Worm (Caenorhabditis elegans) whole organism, young adult: ENCODE results near the gene M03F8.1.

Experiments used
- B0035.1 ChIP-seq: sonication (generic microtip); optimal IDR thresholded peaks from 2 replicates; lab custom pipeline; 2016; ENCODE audit warnings: missing genetic modification characterization, mild to moderate bottlenecking, missing compliant biosample characterization, missing genotype, missing genetic modification reagents
- attf-6 ChIP-seq: fragments of 200-800 bp; sonication (Bioruptor generic); IDR thresholded peaks from 2 replicates; pipeline ENCODE4 v1.3.6; 2022; ENCODE audit warnings: missing genetic modification reagents, missing genetic modification characterization, missing compliant biosample characterization
- ceh-58 ChIP-seq: fragments of 200-800 bp; sonication (Bioruptor generic); IDR thresholded peaks from 2 replicates; pipeline ENCODE4 v1.3.6; 2022; ENCODE audit warnings: missing genetic modification characterization, missing compliant biosample characterization
- ceh-79 ChIP-seq: sonication (generic microtip); optimal IDR thresholded peaks from 2 replicates; lab custom pipeline; 2017; ENCODE audit warnings: mild to moderate bottlenecking, missing genetic modification characterization, missing compliant biosample characterization
- dpff-1 ChIP-seq: sonication (generic microtip); optimal IDR thresholded peaks from 2 replicates; lab custom pipeline; 2017; ENCODE audit warnings: mild to moderate bottlenecking, missing genetic modification characterization, missing compliant biosample characterization
- hlh-26 ChIP-seq: fragments of 200-800 bp; sonication (Bioruptor generic); conservative IDR thresholded peaks from 2 replicates; pipeline ENCODE4 v1.3.6; 2022; ENCODE audit warnings: missing genetic modification reagents, missing genetic modification characterization, missing compliant biosample characterization
- lsy-27 ChIP-seq: sonication (generic microtip); optimal IDR thresholded peaks from 2 replicates; lab custom pipeline; 2017; ENCODE audit warnings: missing genetic modification characterization, mild to moderate bottlenecking, missing compliant biosample characterization, antibody characterized with exemption, missing genotype, borderline replicate concordance; ENCODE audit not compliant: insufficient read depth
- unc-130 ChIP-seq: sonication (generic microtip); optimal IDR thresholded peaks from 2 replicates; lab custom pipeline; 2016; ENCODE audit warnings: missing genetic modification reagents, missing genetic modification characterization, missing compliant biosample characterization
- ztf-26 ChIP-seq: sonication (generic microtip); optimal IDR thresholded peaks from 2 replicates; lab custom pipeline; 2017; ENCODE audit warnings: missing genetic modification characterization, missing compliant biosample characterization
- ztf-3 ChIP-seq: fragments of 200-800 bp; sonication (Bioruptor generic); optimal IDR thresholded peaks from 2 replicates; lab custom pipeline; 2018; ENCODE audit warnings: mild to moderate bottlenecking, missing genetic modification characterization, missing compliant biosample characterization

Gene M03F8.1

DNA sequence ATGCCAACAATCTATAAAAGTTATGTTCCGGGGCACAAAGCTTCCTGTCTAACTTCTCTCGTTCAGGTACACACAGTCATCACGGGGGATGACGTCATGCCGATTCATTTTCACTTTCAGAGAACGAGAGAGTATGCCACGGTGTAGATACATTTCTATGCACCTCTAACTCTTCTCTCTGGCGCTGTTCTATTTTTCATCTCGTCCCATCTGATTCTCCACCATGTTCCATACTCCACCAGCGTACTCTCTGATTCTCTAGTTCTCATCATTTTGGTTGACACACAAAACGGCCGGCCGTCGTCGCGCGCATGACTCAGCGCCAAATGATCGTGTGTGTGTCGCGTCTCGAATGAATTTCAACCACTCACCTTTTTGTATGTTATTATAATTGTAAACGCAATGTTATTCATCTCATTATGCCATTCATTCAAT is 49.2 kb downstream of the M03F8.1 start (continued):
- TF ChIP-seq ztf-26, result peak; percentile 92

DNA sequence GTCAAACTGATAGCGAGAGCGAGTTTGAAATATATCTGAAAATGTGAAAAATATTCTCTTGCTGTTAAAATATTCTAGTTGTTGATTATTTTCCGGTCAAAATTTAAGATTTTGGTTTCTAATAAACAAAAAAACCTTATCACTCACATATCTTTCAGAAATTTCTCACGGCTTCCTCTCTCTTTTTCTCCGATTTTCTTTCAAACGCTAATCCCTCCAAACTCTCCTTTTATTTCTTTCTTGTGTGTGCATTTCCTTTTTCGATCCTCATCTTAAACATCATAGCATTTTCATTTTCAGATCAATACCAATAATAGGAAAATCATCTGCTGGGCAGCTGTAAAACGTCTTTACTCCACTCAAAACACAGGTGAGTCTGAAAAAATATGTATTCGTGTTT is 52.1 kb downstream of the M03F8.1 start, which contains the start of gene fos-1:
Gene fos-1, plus strand, starts transcription at position 301 of the 400 bp plus-strand sequence.
- TF ChIP-seq lsy-27 (tag; lab: Kevin White, UChicago) (no peak), dpff-1 (no peak), unc-130 (GFP tag; lab: Kevin White, UChicago) (no peak), attf-6 (GFP tag; lab: Robert Waterston, UW) (no peak), ztf-3 (GFP tag; lab: Kevin White, UChicago) (no peak), ceh-79 (no peak), hlh-26 (GFP tag; lab: Robert Waterston, UW) (no peak), B0035.1 (tag; lab: Kevin White, UChicago) (no peak), ceh-58 (GFP tag; lab: Robert Waterston, UW) (no peak)
